Fruit fly (Drosophila melanogaster): ENCODE results near the gene Spn28Da.

The Spn28Da gene

dm6 chr2L:7926288-7927061 lies 37.5 kb upstream of the Spn28Da start (continued):
- no peak for TF ChIP-seq CG7357 (GFP tag; IDR thresholded peaks at IDR 0.05)
- peak in 1 of 2 experiments; percentile 88 for TF ChIP-seq Pdp1 (GFP tag; optimal IDR thresholded peaks at IDR 0.05)
- TF ChIP-seq CG9727 (GFP tag; optimal IDR thresholded peaks at IDR 0.05) = no peak
- 0 out of 2 replicates have a peak, but pooled peaks have one; percentile 10 for TF ChIP-seq crol (GFP tag; IDR thresholded peaks at IDR 0.05)
- no peak for TF ChIP-seq pan (optimal IDR thresholded peaks at IDR 0.05)
- TF ChIP-seq pan (GFP tag; optimal IDR thresholded peaks at IDR 0.05 in 1 of 2, IDR thresholded peaks at IDR 0.05 in 1 of 2) = peak in 1 of 2 experiments; percentile 29
- TF ChIP-seq CG4360 (GFP tag; IDR thresholded peaks at IDR 0.05) = no peak
- TF ChIP-seq schlank (tag; optimal IDR thresholded peaks at IDR 0.05) = no peak
- TF ChIP-seq nom (GFP tag; optimal IDR thresholded peaks at IDR 0.05) = peak; percentile 31
- no peak for TF ChIP-seq pzg (GFP tag; optimal IDR thresholded peaks at IDR 0.05)
- TF ChIP-seq Rfx (GFP tag; IDR thresholded peaks at IDR 0.05) = peak; percentile 31; the same call in 1 of the 2 replicates
- TF ChIP-seq CG2712 (tag; optimal IDR thresholded peaks at IDR 0.05) = no peak
- TF ChIP-seq dmrt11E (tag; optimal IDR thresholded peaks at IDR 0.05) = no peak
- TF ChIP-seq CG17359 (tag; optimal IDR thresholded peaks at IDR 0.05) = peak; percentile 68
- no peak for TF ChIP-seq CG11093 (GFP tag; IDR thresholded peaks at IDR 0.05)
- peak; percentile 12 for TF ChIP-seq Meics (GFP tag; optimal IDR thresholded peaks at IDR 0.05)
- no peak for TF ChIP-seq CG1603 (tag; optimal IDR thresholded peaks at IDR 0.05)
- TF ChIP-seq TFAM (GFP tag; optimal IDR thresholded peaks at IDR 0.05) = no peak
- TF ChIP-seq mirr (GFP tag; optimal IDR thresholded peaks at IDR 0.05) = peak; percentile 78
- peak; percentile 15 for TF ChIP-seq gem (tag; optimal IDR thresholded peaks at IDR 0.05)
- TF ChIP-seq CG18262 (tag; optimal IDR thresholded peaks at IDR 0.05) = no peak
- no peak for TF ChIP-seq CG14965 (GFP tag; optimal IDR thresholded peaks at IDR 0.05; ENCODE audit: borderline replicate concordance)
- TF ChIP-seq MESR4 (GFP tag; optimal IDR thresholded peaks at IDR 0.05) = no peak
- TF ChIP-seq gcm (GFP tag; optimal IDR thresholded peaks at IDR 0.05) = no peak
- no peak for TF ChIP-seq CG43689 (GFP tag; IDR thresholded peaks at IDR 0.05)
- TF ChIP-seq lmd (GFP tag; IDR thresholded peaks at IDR 0.05) = peak; percentile 33; the same call in 1 of the 2 replicates
- peak; percentile 26; the same call in 1 of the 2 replicates for TF ChIP-seq Drgx (GFP tag; IDR thresholded peaks at IDR 0.05)
- peak; percentile 24 for TF ChIP-seq CG2120 (GFP tag; optimal IDR thresholded peaks at IDR 0.05)
- no peak for TF ChIP-seq yki (optimal IDR thresholded peaks at IDR 0.05)
- peak; percentile 59 for TF ChIP-seq vnd (GFP tag; IDR thresholded peaks at IDR 0.05; ENCODE audit: partially characterized antibody)
- no peak for TF ChIP-seq zfh2 (GFP tag; optimal IDR thresholded peaks at IDR 0.05)
- TF ChIP-seq BEAF-32 (GFP tag; optimal IDR thresholded peaks at IDR 0.05) = no peak
- TF ChIP-seq wek (GFP tag; optimal IDR thresholded peaks at IDR 0.05) = no peak
- TF ChIP-seq CG3847 (GFP tag; IDR thresholded peaks at IDR 0.05) = 0 out of 2 replicates have a peak, but pooled peaks have one; percentile 7
- peak; percentile 65 for TF ChIP-seq gro (GFP tag; optimal IDR thresholded peaks at IDR 0.05)
- peak; percentile 81 for TF ChIP-seq grn (GFP tag; optimal IDR thresholded peaks at IDR 0.05)
- peak; percentile 64 for TF ChIP-seq sens (GFP tag)
- no peak for TF ChIP-seq onecut (GFP tag; IDR thresholded peaks at IDR 0.05)
- TF ChIP-seq sug (tag; optimal IDR thresholded peaks at IDR 0.05) = peak; percentile 87
- 0 out of 4 replicates have a peak, but pooled peaks have one; percentile 9 for TF ChIP-seq Gug (GFP tag; IDR thresholded peaks at IDR 0.05)
- TF ChIP-seq Dp (GFP tag; optimal IDR thresholded peaks at IDR 0.05) = no peak
- no peak for TF ChIP-seq cg (GFP tag; optimal IDR thresholded peaks at IDR 0.05)
- TF ChIP-seq dysf (GFP tag; IDR thresholded peaks at IDR 0.05) = peak; percentile 47; the same call in 1 of the 3 replicates
- peak; percentile 12 for TF ChIP-seq ERR (GFP tag; optimal IDR thresholded peaks at IDR 0.05)
- peak; percentile 61 for TF ChIP-seq corto (GFP tag; optimal IDR thresholded peaks at IDR 0.05)
- no peak for TF ChIP-seq ftz-f1 (GFP tag; optimal IDR thresholded peaks at IDR 0.05)
- no peak for TF ChIP-seq crp (GFP tag; optimal IDR thresholded peaks at IDR 0.05)
- peak; percentile 37 for TF ChIP-seq CG18599 (GFP tag; optimal IDR thresholded peaks at IDR 0.05)
- 0 out of 2 replicates have a peak, but pooled peaks have one; percentile 9 for TF ChIP-seq E2f2 (GFP tag; IDR thresholded peaks at IDR 0.05)

All from whole organism, embryonic.